Fruit fly (Drosophila melanogaster): ENCODE measurements around the gene Ak1.

Gene Ak1

dm6 chr3L:12163082-12163481 lies 40.8 kb downstream of the Ak1 start:
- TF ChIP-seq noc (tag; optimal IDR thresholded peaks at IDR 0.05): no peak

- no peak for TF ChIP-seq noc (tag; optimal IDR thresholded peaks at IDR 0.05)
Observed at dm6 chr3L:12162156-12162682, 41.7 kb downstream of the Ak1 start.
